Fruit fly (Drosophila melanogaster): ENCODE measurements around the gene fu.

DNA sequence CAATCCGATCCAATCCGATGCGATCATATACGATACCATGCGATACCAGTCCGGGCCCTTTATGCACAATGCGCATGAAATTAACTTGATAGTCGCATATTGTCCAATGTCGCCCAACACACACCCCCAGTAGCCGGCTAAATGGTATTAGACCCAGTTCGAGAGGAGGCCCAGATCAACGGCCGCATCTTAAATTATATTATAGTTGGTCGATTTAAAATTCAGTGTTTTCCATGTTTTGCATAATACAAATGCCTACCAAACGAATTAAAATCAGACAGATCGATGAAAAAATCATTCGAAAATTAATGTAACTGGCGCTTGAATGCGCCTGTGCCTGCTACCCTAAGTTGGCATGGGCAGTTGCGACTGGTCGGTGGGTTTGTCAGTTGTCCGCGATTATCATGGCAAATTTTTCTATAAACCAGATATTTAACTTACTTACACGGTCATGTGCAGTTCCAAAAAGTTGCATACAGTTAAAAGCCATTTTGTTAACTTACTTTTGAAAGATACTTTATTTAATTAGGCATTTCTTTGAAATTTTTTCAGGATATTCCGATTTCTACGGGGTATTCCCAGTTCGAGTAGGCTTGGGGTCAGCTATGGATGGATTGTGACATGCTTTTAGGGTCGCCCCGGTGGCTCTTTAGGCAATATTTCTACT lies 12.4 kb downstream of the fu start:
- TF ChIP-seq gl (tag; optimal IDR thresholded peaks at IDR 0.05) (no peak), EcR (GFP tag; optimal IDR thresholded peaks at IDR 0.05) (no peak), CG34367 (tag; optimal IDR thresholded peaks at IDR 0.05) (no peak), CG32121 (GFP tag; IDR thresholded peaks at IDR 0.05) (no peak), CG10348 (GFP tag; IDR thresholded peaks at IDR 0.05) (no peak), fd96Ca (GFP tag; IDR thresholded peaks at IDR 0.05) (no peak), CG8159 (tag; optimal IDR thresholded peaks at IDR 0.05) (no peak), CG15710 (tag; optimal IDR thresholded peaks at IDR 0.05) (no peak), Pif1B (GFP tag; optimal IDR thresholded peaks at IDR 0.05) (no peak), CG17806 (tag; optimal IDR thresholded peaks at IDR 0.05) (no peak), CG13204 (GFP tag; optimal IDR thresholded peaks at IDR 0.05) (no peak), D1 (tag; optimal IDR thresholded peaks at IDR 0.05) (no peak), CG8301 (tag; optimal IDR thresholded peaks at IDR 0.05) (no peak), CG12605 (GFP tag; IDR thresholded peaks at IDR 0.05) (no peak)

Data from whole organism, pupa.